Worm (Caenorhabditis elegans): ENCODE measurements around the gene F53C11.4.

Gene F53C11.4

ce11 chrV:13818824-13819408 lies 31.8 kb upstream of the F53C11.4 start, which contains the start of gene sel-10 (continued):
- peak; percentile 36 for TF ChIP-seq F37D6.2 (tag; optimal IDR thresholded peaks at IDR 0.05)
- 0 out of 2 replicates have a peak, but pooled peaks have one; percentile 33 for TF ChIP-seq arid-1 (GFP tag; conservative IDR thresholded peaks at IDR 0.05)
- peak; percentile 74 for TF ChIP-seq rbr-2 (tag; optimal IDR thresholded peaks at IDR 0.05)
- TF ChIP-seq dpl-1 (GFP tag; optimal IDR thresholded peaks at IDR 0.05), result peak; percentile 76
- TF ChIP-seq zfp-3 (GFP tag; conservative IDR thresholded peaks at IDR 0.05), result no peak
- 0 out of 2 replicates have a peak, but pooled peaks have one; percentile 59 for TF ChIP-seq hmg-1.1 (GFP tag; IDR thresholded peaks at IDR 0.05)
- no peak for TF ChIP-seq nhr-10 (tag; optimal IDR thresholded peaks at IDR 0.05)
- peak; percentile 66 for TF ChIP-seq duxl-1 (tag; optimal IDR thresholded peaks at IDR 0.05; ENCODE audit: poor library complexity)
- peak; percentile 57 for TF ChIP-seq mxl-3 (GFP tag; optimal IDR thresholded peaks at IDR 0.05)
- peak; percentile 66 for TF ChIP-seq lin-13 (GFP tag; optimal IDR thresholded peaks at IDR 0.05)
- TF ChIP-seq nhr-48 (tag; optimal IDR thresholded peaks at IDR 0.05), result peak; percentile 36
- TF ChIP-seq mes-2 (tag; optimal IDR thresholded peaks at IDR 0.05; ENCODE audit: poor library complexity, severe bottlenecking), result peak; percentile 84
- peak; percentile 98 for TF ChIP-seq aha-1 (tag)
- peak; percentile 70 for TF ChIP-seq dmd-6 (GFP tag; IDR thresholded peaks at IDR 0.05)
- no peak for TF ChIP-seq cey-2 (tag; optimal IDR thresholded peaks at IDR 0.05; ENCODE audit: borderline replicate concordance, insufficient read depth)
- TF ChIP-seq pha-4 (GFP tag; IDR thresholded peaks at IDR 0.05), result peak; percentile 30; the same call in 1 of the 2 replicates
- peak; percentile 47 for TF ChIP-seq pha-4 (tag; optimal IDR thresholded peaks at IDR 0.05)
- no peak for TF ChIP-seq zfp-2 (tag; optimal IDR thresholded peaks at IDR 0.05)
- no peak for TF ChIP-seq daf-8 (GFP tag; IDR thresholded peaks at IDR 0.05)
- TF ChIP-seq unc-62 (GFP tag; optimal IDR thresholded peaks at IDR 0.05 in 1 of 2), result peak in 1 of 2 experiments; percentile 59
- TF ChIP-seq unc-62 (tag; optimal IDR thresholded peaks at IDR 0.05), result no peak
- TF ChIP-seq hif-1 (tag; optimal IDR thresholded peaks at IDR 0.05), result peak in 1 of 2 experiments; percentile 65
- TF ChIP-seq F49E8.2 (tag; optimal IDR thresholded peaks at IDR 0.05; ENCODE audit: borderline replicate concordance), result no peak

ce11 chrV:13816877-13817276 lies 29.7 kb upstream of the F53C11.4 start, which contains the start of gene F55B12.2:
Gene F55B12.2 (minus strand): TSS chrV:13816977.
- no peak for TF ChIP-seq ceh-44 (GFP tag; IDR thresholded peaks at IDR 0.05)
- peak; percentile 9 for TF ChIP-seq aha-1 (tag)

- no peak for TF ChIP-seq hmg-1.1 (GFP tag; IDR thresholded peaks at IDR 0.05)
- TF ChIP-seq jun-1 (tag; optimal IDR thresholded peaks at IDR 0.05), result no peak
- TF ChIP-seq lin-39 (tag; optimal IDR thresholded peaks at IDR 0.05), result no peak
- TF ChIP-seq daf-19 (GFP tag; conservative IDR thresholded peaks at IDR 0.05), result no peak
- no peak for TF ChIP-seq lir-3 (tag; optimal IDR thresholded peaks at IDR 0.05)
- no peak for TF ChIP-seq madf-9 (GFP tag; conservative IDR thresholded peaks at IDR 0.05)
- no peak for TF ChIP-seq cey-2 (tag; optimal IDR thresholded peaks at IDR 0.05; ENCODE audit: borderline replicate concordance, insufficient read depth)
- no peak for TF ChIP-seq daf-8 (GFP tag; IDR thresholded peaks at IDR 0.05)
- TF ChIP-seq hlh-30 (tag; optimal IDR thresholded peaks at IDR 0.05; ENCODE audit: insufficient read depth), result no peak
- TF ChIP-seq daf-12 (tag; optimal IDR thresholded peaks at IDR 0.05), result no peak
- TF ChIP-seq spr-3 (GFP tag; optimal IDR thresholded peaks at IDR 0.05), result no peak
- TF ChIP-seq T20F7.1 (GFP tag; optimal IDR thresholded peaks at IDR 0.05), result no peak
- TF ChIP-seq nhr-25 (tag; optimal IDR thresholded peaks at IDR 0.05; ENCODE audit: borderline replicate concordance, insufficient read depth), result no peak
Measured at ce11 chrV:13812931-13813330, 25.8 kb upstream of the F53C11.4 start, which contains the start of gene ceh-24. Gene ceh-24 (plus strand): TSS chrV:13813231.

- no peak for TF ChIP-seq dve-1 (tag; optimal IDR thresholded peaks at IDR 0.05; ENCODE audit: insufficient read depth)
- TF ChIP-seq egl-27 (tag; optimal IDR thresholded peaks at IDR 0.05), result no peak
- TF ChIP-seq skn-1 (tag; optimal IDR thresholded peaks at IDR 0.05), result no peak
- no peak for TF ChIP-seq unc-62 (GFP tag; optimal IDR thresholded peaks at IDR 0.05 in 1 of 2)
- no peak for TF ChIP-seq unc-62 (tag; optimal IDR thresholded peaks at IDR 0.05)
- no peak for TF ChIP-seq nhr-77 (tag; optimal IDR thresholded peaks at IDR 0.05)
- TF ChIP-seq ces-1 (GFP tag; optimal IDR thresholded peaks at IDR 0.05), result peak; percentile 47
Measured at ce11 chrV:13812330-13812729, 25.2 kb upstream of the F53C11.4 start.

Data from whole organism, L4 larva.